Worm (Caenorhabditis elegans) whole organism, early embryonic: Measurements from ENCODE around the gene Y82E9BR.8.
"Not testable (repeated sequence)": the region's sequence is repeated elsewhere in the genome, so short reads cannot be mapped to it uniquely, and the experiment has no call there.

Source experiments
- B0310.2 ChIP-seq: sonication (generic microtip); optimal IDR thresholded peaks from 2 replicates; lab custom pipeline; 2016; ENCODE audit warnings: mild to moderate bottlenecking, missing genetic modification characterization, missing compliant biosample characterization
- F13C5.2 ChIP-seq: sonication (generic microtip); optimal IDR thresholded peaks from 2 replicates; lab custom pipeline; 2017; ENCODE audit warnings: mild to moderate bottlenecking, missing genetic modification characterization, inconsistent platforms, missing compliant biosample characterization
- aly-1 ChIP-seq: sonication (generic microtip); optimal IDR thresholded peaks from 2 replicates; lab custom pipeline; 2016; ENCODE audit warnings: missing genetic modification characterization, missing compliant biosample characterization
- ama-1 ChIP-seq: fragments of 150-350 bp; optimal IDR thresholded peaks from 2 replicates; lab custom pipeline; 2014
- ceh-13 ChIP-seq: fragments of 200-800 bp; sonication (Bioruptor generic); optimal IDR thresholded peaks from 2 replicates; lab custom pipeline; 2018; ENCODE audit warnings: mild to moderate bottlenecking, missing genetic modification characterization, missing compliant biosample characterization
- ceh-36 ChIP-seq: sonication (generic microtip); optimal IDR thresholded peaks from 2 replicates; lab custom pipeline; 2016; ENCODE audit warnings: missing genetic modification characterization, inconsistent platforms, missing compliant biosample characterization
- ets-7 ChIP-seq: sonication (generic microtip); optimal IDR thresholded peaks from 2 replicates; lab custom pipeline; 2016; ENCODE audit warnings: missing genotype, missing genetic modification characterization, missing compliant biosample characterization
- flt-1 ChIP-seq: fragments of 200-800 bp; sonication (Bioruptor generic); IDR thresholded peaks from 2 replicates; pipeline ENCODE4 v1.3.6; 2022; ENCODE audit warnings: missing genetic modification characterization, missing compliant biosample characterization
- hmbx-1 ChIP-seq: sonication (generic microtip); optimal IDR thresholded peaks from 2 replicates; lab custom pipeline; 2016; ENCODE audit warnings: mild to moderate bottlenecking, missing genetic modification characterization, missing compliant biosample characterization
- hmg-4 ChIP-seq: fragments of 200-800 bp; sonication (Bioruptor generic); optimal IDR thresholded peaks from 2 replicates; lab custom pipeline; 2018; ENCODE audit warnings: mild to moderate bottlenecking, missing genetic modification characterization, missing compliant biosample characterization
- hnd-1 ChIP-seq: sonication (generic microtip); optimal IDR thresholded peaks from 2 replicates; lab custom pipeline; 2016; ENCODE audit warnings: missing genetic modification characterization, missing compliant biosample characterization
- pes-1 ChIP-seq: fragments of 200-800 bp; sonication (Bioruptor generic); IDR thresholded peaks from 2 replicates; pipeline ENCODE4 v1.3.6; 2022; ENCODE audit warnings: missing genetic modification reagents, missing genetic modification characterization, missing compliant biosample characterization
- scrt-1 ChIP-seq: fragments of 200-800 bp; sonication (Bioruptor generic); IDR thresholded peaks from 2 replicates; pipeline ENCODE4 v1.3.6; 2022; ENCODE audit warnings: missing genetic modification characterization, missing compliant biosample characterization
- sea-1 ChIP-seq: fragments of 200-800 bp; sonication (Bioruptor generic); conservative IDR thresholded peaks from 2 replicates; pipeline ENCODE4 v1.3.6; 2022; ENCODE audit warnings: missing genetic modification characterization, missing compliant biosample characterization
- tbx-11 ChIP-seq: fragments of 200-800 bp; sonication (Bioruptor generic); IDR thresholded peaks from 2 replicates; pipeline ENCODE4 v1.3.6; 2022; ENCODE audit warnings: missing genetic modification characterization, missing compliant biosample characterization
- tbx-37 ChIP-seq: fragments of 200-800 bp; sonication (Bioruptor generic); conservative IDR thresholded peaks from 2 replicates; pipeline ENCODE4 v1.3.6; 2022; ENCODE audit warnings: missing genetic modification reagents, missing genetic modification characterization, missing compliant biosample characterization
- tra-4 ChIP-seq: sonication (generic microtip); optimal IDR thresholded peaks from 2 replicates; lab custom pipeline; 2017; ENCODE audit warnings: missing genetic modification characterization, missing compliant biosample characterization

Gene Y82E9BR.8

ce11 chrIII:1357973-1358372, at the start of gene Y82E9BR.8:
Gene Y82E9BR.8, minus strand, starts transcription at chrIII:1358073.
- TF ChIP-seq scrt-1; sea-1 (GFP tag; lab: Robert Waterston, UW); B0310.2 (tag; lab: Kevin White, UChicago): not testable (repeated sequence)

ce11 chrIII:1403108-1403507, 45.2 kb upstream of the Y82E9BR.8 start, which contains the start of gene pals-18:
Gene pals-18, plus strand, starts transcription at chrIII:1403408.
- TF ChIP-seq hmbx-1 (tag; lab: Kevin White, UChicago) (no peak), pes-1 (GFP tag; lab: Robert Waterston, UW) (no peak), tbx-11 (no peak), ceh-36 (tag; lab: Kevin White, UChicago) (no peak), ama-1 (no peak), sea-1 (GFP tag; lab: Robert Waterston, UW) (no peak), F13C5.2 (tag; lab: Kevin White, UChicago) (no peak), aly-1 (tag; lab: Kevin White, UChicago) (no peak), tra-4 (tag; lab: Kevin White, UChicago) (no peak), flt-1 (GFP tag; lab: Robert Waterston, UW) (no peak), ceh-13 (GFP tag; lab: Kevin White, UChicago) (no peak), B0310.2 (tag; lab: Kevin White, UChicago) (no peak), hnd-1 (tag; lab: Kevin White, UChicago) (no peak), tbx-37 (GFP tag; lab: Robert Waterston, UW) (no peak), hmg-4 (GFP tag; lab: Kevin White, UChicago) (no peak), ets-7 (tag; lab: Kevin White, UChicago) (no peak), scrt-1 (no peak)

ce11 chrIII:1401497-1401990, 43.7 kb upstream of the Y82E9BR.8 start, which contains the start of gene pals-19:
Gene pals-19, plus strand, starts transcription at chrIII:1401940.
- no peak for TF ChIP-seq tra-4 (tag; lab: Kevin White, UChicago)

ce11 chrIII:1399670-1400069, 41.8 kb upstream of the Y82E9BR.8 start, which contains the start of gene pals-16:
Gene pals-16, plus strand, starts transcription at chrIII:1399970.
- TF ChIP-seq ets-7 (tag; lab: Kevin White, UChicago) (no peak), ceh-13 (GFP tag; lab: Kevin White, UChicago) (no peak), aly-1 (tag; lab: Kevin White, UChicago) (no peak), hmg-4 (GFP tag; lab: Kevin White, UChicago) (no peak), B0310.2 (tag; lab: Kevin White, UChicago) (no peak), tra-4 (tag; lab: Kevin White, UChicago) (no peak), hmbx-1 (tag; lab: Kevin White, UChicago) (no peak), sea-1 (GFP tag; lab: Robert Waterston, UW) (no peak), pes-1 (GFP tag; lab: Robert Waterston, UW) (no peak), flt-1 (GFP tag; lab: Robert Waterston, UW) (no peak), ama-1 (no peak), hnd-1 (tag; lab: Kevin White, UChicago) (no peak), F13C5.2 (tag; lab: Kevin White, UChicago) (no peak), ceh-36 (tag; lab: Kevin White, UChicago) (no peak), tbx-37 (GFP tag; lab: Robert Waterston, UW) (no peak), tbx-11 (no peak), scrt-1 (no peak)

- TF ChIP-seq tbx-37 (GFP tag; lab: Robert Waterston, UW) (no peak), pes-1 (GFP tag; lab: Robert Waterston, UW) (no peak), flt-1 (GFP tag; lab: Robert Waterston, UW) (no peak), tbx-11 (no peak), tra-4 (tag; lab: Kevin White, UChicago) (no peak), ceh-13 (GFP tag; lab: Kevin White, UChicago) (no peak), hnd-1 (tag; lab: Kevin White, UChicago) (no peak), hmg-4 (GFP tag; lab: Kevin White, UChicago) (no peak), F13C5.2 (tag; lab: Kevin White, UChicago) (no peak), B0310.2 (tag; lab: Kevin White, UChicago) (no peak), scrt-1 (no peak), sea-1 (GFP tag; lab: Robert Waterston, UW) (no peak), ama-1 (no peak), ets-7 (tag; lab: Kevin White, UChicago) (no peak), hmbx-1 (tag; lab: Kevin White, UChicago) (no peak), ceh-36 (tag; lab: Kevin White, UChicago) (no peak)
These were observed 40.3 kb upstream of the Y82E9BR.8 start for ce11 chrIII:1398183-1398582.

ce11 chrIII:1395355-1395754, 37.5 kb upstream of the Y82E9BR.8 start:
- no peak for TF ChIP-seq sea-1 (GFP tag; lab: Robert Waterston, UW)
- no peak for TF ChIP-seq pes-1 (GFP tag; lab: Robert Waterston, UW)
- no peak for TF ChIP-seq ama-1
- no peak for TF ChIP-seq B0310.2 (tag; lab: Kevin White, UChicago)

- no peak for TF ChIP-seq hmg-4 (GFP tag; lab: Kevin White, UChicago)
- no peak for TF ChIP-seq scrt-1
These were observed 34.9 kb upstream of the Y82E9BR.8 start for ce11 chrIII:1392763-1393162.

- no peak for TF ChIP-seq pes-1 (GFP tag; lab: Robert Waterston, UW)
- TF ChIP-seq ets-7 (tag; lab: Kevin White, UChicago) = no peak
- TF ChIP-seq flt-1 (GFP tag; lab: Robert Waterston, UW) = no peak
- no peak for TF ChIP-seq ama-1
- no peak for TF ChIP-seq scrt-1
These were observed 33.9 kb upstream of the Y82E9BR.8 start, which contains the start of gene pals-17 for ce11 chrIII:1391752-1392151. Gene pals-17, minus strand, starts transcription at chrIII:1391852.
